Fruit fly (Drosophila melanogaster) whole organism, embryonic: ENCODE data around the gene drl.

Experiments used
- Blimp-1 ChIP-seq: fragments of 200-800 bp; sonication (Bioruptor generic); optimal IDR thresholded peaks from 3 replicates; lab custom pipeline; 2018; ENCODE audit warnings: missing biosample characterization, missing genetic modification characterization, mild to moderate bottlenecking, moderate library complexity, missing genetic modification reagents
- CG10321 ChIP-seq: fragments of 200-800 bp; sonication (Bioruptor generic); IDR thresholded peaks from 2 replicates; pipeline ENCODE4 v1.3.6; 2022; ENCODE audit warnings: missing biosample characterization, missing genetic modification characterization
- CG11093 ChIP-seq: fragments of 200-800 bp; sonication (Bioruptor generic); IDR thresholded peaks from 3 replicates; pipeline ENCODE4 v1.3.6; 2022; ENCODE audit warnings: missing biosample characterization, missing genetic modification characterization
- CG11504 ChIP-seq: fragments of 200-800 bp; sonication (Bioruptor generic); optimal IDR thresholded peaks from 3 replicates; lab custom pipeline; 2019; ENCODE audit warnings: missing biosample characterization, mild to moderate bottlenecking, missing genetic modification characterization, moderate library complexity
- CG11560 ChIP-seq: fragments of 200-800 bp; sonication (Bioruptor generic); IDR thresholded peaks from 3 replicates; pipeline ENCODE4 v1.3.6; 2022; ENCODE audit warnings: missing biosample characterization, missing genetic modification characterization
- CG1233 ChIP-seq: fragments of 200-800 bp; sonication (Bioruptor generic); optimal IDR thresholded peaks from 4 replicates; lab custom pipeline; 2018; ENCODE audit warnings: missing biosample characterization, mild to moderate bottlenecking, missing genetic modification characterization
- CG12659 ChIP-seq: fragments of 200-800 bp; sonication (Bioruptor generic); optimal IDR thresholded peaks from 3 replicates; lab custom pipeline; 2017; ENCODE audit warnings: mild to moderate bottlenecking, missing biosample characterization, missing genetic modification reagents, missing genetic modification characterization
- CG13894 ChIP-seq: fragments of 200-800 bp; sonication (Bioruptor generic); optimal IDR thresholded peaks from 3 replicates; lab custom pipeline; 2018; ENCODE audit warnings: missing biosample characterization, mild to moderate bottlenecking, missing genetic modification characterization, moderate library complexity
- CG14441 ChIP-seq: fragments of 200-800 bp; sonication (Bioruptor generic); IDR thresholded peaks from 2 replicates; pipeline ENCODE4 v1.3.6; 2022; ENCODE audit warnings: missing biosample characterization, missing genetic modification characterization
- CG15073 ChIP-seq: fragments of 200-800 bp; sonication (Bioruptor generic); optimal IDR thresholded peaks from 2 replicates; lab custom pipeline; 2016; ENCODE audit warnings: missing biosample characterization, missing genetic modification characterization
- CG15696 ChIP-seq: fragments of 200-800 bp; sonication (Bioruptor generic); optimal IDR thresholded peaks from 2 replicates; lab custom pipeline; 2019; ENCODE audit warnings: missing biosample characterization, mild to moderate bottlenecking, missing genetic modification characterization, moderate library complexity
- CG17361 ChIP-seq: fragments of 200-800 bp; sonication (Bioruptor generic); IDR thresholded peaks from 3 replicates; pipeline ENCODE4 v1.3.6; 2022; ENCODE audit warnings: missing biosample characterization, missing genetic modification characterization
- CG1832 ChIP-seq: fragments of 200-800 bp; sonication (Bioruptor generic); optimal IDR thresholded peaks from 2 replicates; lab custom pipeline; 2017; ENCODE audit warnings: missing biosample characterization, mild to moderate bottlenecking, missing genetic modification characterization, inconsistent platforms
- CG18599 ChIP-seq: fragments of 200-800 bp; sonication (Bioruptor generic); optimal IDR thresholded peaks from 3 replicates; lab custom pipeline; 2017; ENCODE audit warnings: missing biosample characterization, missing genetic modification characterization, mild to moderate bottlenecking, moderate library complexity, missing genetic modification reagents
- CG2678 ChIP-seq: fragments of 200-800 bp; sonication (Bioruptor generic); optimal IDR thresholded peaks from 3 replicates; lab custom pipeline; 2019; ENCODE audit warnings: missing biosample characterization, mild to moderate bottlenecking, missing genetic modification characterization, moderate library complexity
- CG32532 ChIP-seq: fragments of 200-800 bp; sonication (Bioruptor generic); IDR thresholded peaks from 2 replicates; pipeline ENCODE4 v1.3.6; 2022; ENCODE audit warnings: missing biosample characterization, missing genetic modification characterization
- CG34224 ChIP-seq: fragments of 200-800 bp; sonication (Bioruptor generic); IDR thresholded peaks from 3 replicates; pipeline ENCODE4 v1.3.6; 2022; ENCODE audit warnings: missing biosample characterization, missing genetic modification characterization; ENCODE audit not compliant: partially characterized antibody
- CG42726 ChIP-seq: fragments of 200-800 bp; sonication (Bioruptor generic); IDR thresholded peaks from 2 replicates; pipeline ENCODE4 v1.3.6; 2022; ENCODE audit warnings: missing biosample characterization, missing genetic modification characterization; ENCODE audit not compliant: partially characterized antibody
- CG4360 ChIP-seq: fragments of 200-800 bp; sonication (Bioruptor generic); IDR thresholded peaks from 2 replicates; pipeline ENCODE4 v1.3.6; 2022; ENCODE audit warnings: missing biosample characterization, missing genetic modification characterization
- CG6689 ChIP-seq: fragments of 200-800 bp; sonication (Bioruptor generic); IDR thresholded peaks from 2 replicates; pipeline ENCODE4 v1.3.6; 2022; ENCODE audit warnings: missing biosample characterization, missing genetic modification characterization
- CG7372 ChIP-seq: fragments of 200-800 bp; sonication (Bioruptor generic); IDR thresholded peaks from 2 replicates; pipeline ENCODE4 v1.3.6; 2022; ENCODE audit warnings: missing biosample characterization, missing genetic modification characterization
- CG7556 ChIP-seq: fragments of 200-800 bp; sonication (Bioruptor generic); optimal IDR thresholded peaks from 2 replicates; lab custom pipeline; 2017; ENCODE audit warnings: missing biosample characterization, mild to moderate bottlenecking, missing genetic modification characterization
- CG7839 ChIP-seq: fragments of 200-800 bp; sonication (Bioruptor generic); optimal IDR thresholded peaks from 3 replicates; lab custom pipeline; 2018; ENCODE audit warnings: missing biosample characterization, mild to moderate bottlenecking, missing genetic modification characterization, moderate library complexity
- Dad ChIP-seq: fragments of 200-800 bp; sonication (Bioruptor generic); optimal IDR thresholded peaks from 3 replicates; lab custom pipeline; 2016; ENCODE audit warnings: missing biosample characterization, missing genetic modification characterization
- Dip3 ChIP-seq: fragments of 200-800 bp; sonication (Bioruptor generic); optimal IDR thresholded peaks from 3 replicates; lab custom pipeline; 2016; ENCODE audit warnings: missing biosample characterization, missing genetic modification characterization
- HHEX ChIP-seq: fragments of 200-800 bp; sonication (Bioruptor generic); optimal IDR thresholded peaks from 3 replicates; lab custom pipeline; 2017; ENCODE audit warnings: missing biosample characterization, mild to moderate bottlenecking, missing genetic modification characterization, missing genetic modification reagents
- MESR4 ChIP-seq: fragments of 200-800 bp; sonication (Bioruptor generic); optimal IDR thresholded peaks from 2 replicates; lab custom pipeline; 2018; ENCODE audit warnings: missing biosample characterization, mild to moderate bottlenecking, missing genetic modification characterization, moderate library complexity
- Mad ChIP-seq: fragments of 200-800 bp; sonication (Bioruptor generic); optimal IDR thresholded peaks from 2 replicates; lab custom pipeline; 2016; ENCODE audit warnings: missing biosample characterization, missing genetic modification characterization
- NC2β ChIP-seq: fragments of 200-800 bp; sonication (Bioruptor generic); optimal IDR thresholded peaks from 2 replicates; lab custom pipeline; 2016; ENCODE audit warnings: missing biosample characterization, missing genetic modification characterization
- Tbp ChIP-seq: fragments of >200 bp; optimal IDR thresholded peaks from 2 replicates; lab custom pipeline; 2018; ENCODE audit warnings: missing biosample characterization, missing genetic modification characterization
- YL-1 ChIP-seq: fragments of 200-800 bp; sonication (Bioruptor generic); optimal IDR thresholded peaks from 3 replicates; lab custom pipeline; 2017; ENCODE audit warnings: missing biosample characterization, mild to moderate bottlenecking, missing genetic modification characterization
- amos ChIP-seq: fragments of 200-800 bp; sonication (Bioruptor generic); IDR thresholded peaks from 2 replicates; pipeline ENCODE4 v1.3.6; 2022; ENCODE audit warnings: missing biosample characterization, missing genetic modification characterization; ENCODE audit not compliant: partially characterized antibody
- chinmo ChIP-seq: fragments of 200-800 bp; sonication (Bioruptor generic); IDR thresholded peaks from 4 replicates; pipeline ENCODE4 v1.3.6; 2022; ENCODE audit warnings: missing biosample characterization, missing genetic modification characterization; ENCODE audit not compliant: partially characterized antibody
- disco-r ChIP-seq: fragments of 200-800 bp; sonication (Bioruptor generic); optimal IDR thresholded peaks from 2 replicates; lab custom pipeline; 2016; ENCODE audit warnings: missing biosample characterization, missing genetic modification characterization
- fd64A ChIP-seq: fragments of 200-800 bp; sonication (Bioruptor generic); optimal IDR thresholded peaks from 3 replicates; lab custom pipeline; 2018; ENCODE audit warnings: missing biosample characterization, mild to moderate bottlenecking, missing genetic modification characterization
- gfzf ChIP-seq: fragments of 200-800 bp; sonication (Bioruptor generic); optimal IDR thresholded peaks from 2 replicates; lab custom pipeline; 2016; ENCODE audit warnings: missing biosample characterization, mild to moderate bottlenecking, missing genetic modification characterization, moderate library complexity
- grau ChIP-seq: fragments of 200-800 bp; optimal IDR thresholded peaks from 3 replicates; lab custom pipeline; 2019; ENCODE audit warnings: missing biosample characterization, mild to moderate bottlenecking, missing genetic modification characterization, moderate library complexity
- hth ChIP-seq: fragments of >200 bp; optimal IDR thresholded peaks from 2 replicates; lab custom pipeline; 2017; ENCODE audit warnings: inconsistent platforms
- insv ChIP-seq, 2 experiments: fragments of 200-800 bp; sonication (Bioruptor generic); optimal IDR thresholded peaks; 3 replicates each; lab custom pipeline; 2016 to 2018; ENCODE audit warnings: missing biosample characterization in 2 of 2, missing genetic modification characterization in 2 of 2
- jigr1 ChIP-seq: fragments of 200-800 bp; sonication (Bioruptor generic); IDR thresholded peaks from 3 replicates; pipeline ENCODE4 v1.3.6; 2022; ENCODE audit warnings: missing biosample characterization, missing genetic modification characterization
- mld ChIP-seq: fragments of 200-800 bp; sonication (Bioruptor generic); IDR thresholded peaks from 3 replicates; pipeline ENCODE4 v1.3.6; 2022; ENCODE audit warnings: missing biosample characterization, missing genetic modification characterization; ENCODE audit not compliant: partially characterized antibody
- nmo ChIP-seq: fragments of 200-800 bp; sonication (Bioruptor generic); optimal IDR thresholded peaks from 2 replicates; lab custom pipeline; 2018; ENCODE audit warnings: missing biosample characterization, mild to moderate bottlenecking, missing genetic modification characterization, moderate library complexity
- nom ChIP-seq: fragments of 200-800 bp; sonication (Bioruptor generic); optimal IDR thresholded peaks from 2 replicates; lab custom pipeline; 2017; ENCODE audit warnings: missing biosample characterization, missing genetic modification characterization, mild to moderate bottlenecking, moderate library complexity, missing genetic modification reagents
- pita ChIP-seq: fragments of 200-800 bp; sonication (Bioruptor generic); optimal IDR thresholded peaks from 2 replicates; lab custom pipeline; 2017; ENCODE audit warnings: missing biosample characterization, mild to moderate bottlenecking, missing genetic modification characterization
- psq ChIP-seq: fragments of 200-800 bp; sonication (Bioruptor generic); optimal IDR thresholded peaks from 2 replicates; lab custom pipeline; 2017; ENCODE audit warnings: missing biosample characterization, missing genetic modification characterization
- rib ChIP-seq: fragments of 200-800 bp; sonication (Bioruptor generic); IDR thresholded peaks from 2 replicates; pipeline ENCODE4 v1.3.6; 2022; ENCODE audit warnings: missing biosample characterization, missing genetic modification characterization
- run ChIP-seq: fragments of 200-800 bp; sonication (Bioruptor generic); optimal IDR thresholded peaks from 3 replicates; lab custom pipeline; 2018; ENCODE audit warnings: missing biosample characterization, mild to moderate bottlenecking, missing genetic modification characterization
- seq ChIP-seq: fragments of 200-800 bp; sonication (Bioruptor generic); IDR thresholded peaks from 2 replicates; pipeline ENCODE4 v1.3.6; 2022; ENCODE audit warnings: missing biosample characterization, missing genetic modification characterization
- sqz ChIP-seq: fragments of 200-800 bp; sonication (Bioruptor generic); optimal IDR thresholded peaks from 3 replicates; lab custom pipeline; 2018; ENCODE audit warnings: missing biosample characterization, mild to moderate bottlenecking, missing genetic modification characterization
- zf30C ChIP-seq: fragments of 200-800 bp; sonication (Bioruptor generic); optimal IDR thresholded peaks from 3 replicates; lab custom pipeline; 2018; ENCODE audit warnings: missing biosample characterization, mild to moderate bottlenecking, missing genetic modification characterization
- zfh2 ChIP-seq: fragments of 200-800 bp; sonication (Bioruptor generic); optimal IDR thresholded peaks from 2 replicates; lab custom pipeline; 2016; ENCODE audit warnings: missing biosample characterization, missing genetic modification characterization

drl gene

DNA sequence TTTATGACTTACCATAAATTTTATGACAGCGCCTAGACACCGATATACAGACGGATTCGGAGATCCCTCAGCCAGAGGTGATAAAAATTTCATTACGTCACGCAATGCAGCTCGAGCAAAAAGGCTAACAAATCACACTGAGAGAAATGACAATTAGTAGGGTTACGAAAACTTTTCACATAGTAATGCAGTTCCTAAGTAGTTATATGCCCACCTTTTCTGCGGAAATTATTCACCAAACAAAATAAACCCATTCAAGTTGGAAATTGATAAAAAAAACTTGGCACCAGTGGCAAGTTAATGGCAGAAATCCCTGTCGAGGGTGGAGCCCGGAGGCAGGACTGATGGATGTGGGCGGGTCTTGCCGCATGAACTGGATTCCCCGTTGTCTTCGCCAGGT is 10.1 kb downstream of the drl start (continued):
- TF ChIP-seq amos (GFP tag; lab: Robert Waterston, UW) (no peak), hth (lab: Kevin White, UChicago) (no peak), Tbp (GFP tag; lab: Kevin White, UChicago) (no peak), CG7556 (GFP tag; lab: Kevin White, UChicago) (peak; percentile 33), CG2678 (tag; lab: Kevin White, UChicago) (peak; percentile 34), rib (GFP tag; lab: Robert Waterston, UW) (no peak), CG12659 (GFP tag; lab: Kevin White, UChicago) (no peak), Mad (GFP tag; lab: Kevin White, UChicago) (no peak), CG14441 (no peak), insv (GFP tag; optimal IDR thresholded peaks at IDR 0.05; lab: Kevin White, UChicago) (no peak), chinmo (no peak), nmo (GFP tag; lab: Kevin White, UChicago) (no peak), psq (no peak), disco-r (no peak), CG6689 (GFP tag; lab: Robert Waterston, UW) (peak; percentile 36; the same call in 1 of the 2 replicates), NC2β (GFP tag; lab: Kevin White, UChicago) (no peak), YL-1 (GFP tag; lab: Kevin White, UChicago) (no peak), grau (no peak), CG7372 (GFP tag; lab: Robert Waterston, UW) (no peak), jigr1 (no peak), zf30C (GFP tag; lab: Kevin White, UChicago) (no peak), nom (GFP tag; lab: Kevin White, UChicago) (peak; percentile 18), CG11093 (no peak), Blimp-1 (GFP tag; lab: Kevin White, UChicago) (peak; percentile 5), CG13894 (tag; lab: Kevin White, UChicago) (no peak), Dip3 (GFP tag; lab: Kevin White, UChicago) (no peak), gfzf (GFP tag; lab: Kevin White, UChicago) (no peak), Dad (GFP tag; lab: Kevin White, UChicago) (no peak), MESR4 (GFP tag; lab: Kevin White, UChicago) (no peak), CG32532 (GFP tag; lab: Robert Waterston, UW) (no peak), zfh2 (GFP tag; lab: Kevin White, UChicago) (no peak), run (tag; lab: Kevin White, UChicago) (no peak), fd64A (GFP tag; lab: Kevin White, UChicago) (no peak), CG11560 (tag; lab: Robert Waterston, UW) (no peak), CG42726 (GFP tag; lab: Robert Waterston, UW) (no peak), HHEX (no peak), CG4360 (no peak), mld (GFP tag; lab: Robert Waterston, UW) (no peak), CG1832 (GFP tag; lab: Kevin White, UChicago) (no peak), CG1233 (GFP tag; lab: Kevin White, UChicago) (no peak), CG15696 (tag; lab: Kevin White, UChicago) (no peak), CG10321 (GFP tag; lab: Robert Waterston, UW) (no peak), sqz (GFP tag; lab: Kevin White, UChicago) (peak; percentile 11), seq (GFP tag; lab: Robert Waterston, UW) (no peak), CG7839 (tag; lab: Kevin White, UChicago) (peak; percentile 25), CG11504 (tag; lab: Kevin White, UChicago) (peak; percentile 31), pita (GFP tag; lab: Kevin White, UChicago) (no peak), CG17361 (no peak), CG15073 (GFP tag; lab: Kevin White, UChicago) (no peak), CG34224 (GFP tag; lab: Robert Waterston, UW) (no peak), CG18599 (GFP tag; lab: Kevin White, UChicago) (peak; percentile 49)
